Fruit fly (Drosophila melanogaster): Measurements from ENCODE around the gene CG18170.

CG18170 gene

DNA sequence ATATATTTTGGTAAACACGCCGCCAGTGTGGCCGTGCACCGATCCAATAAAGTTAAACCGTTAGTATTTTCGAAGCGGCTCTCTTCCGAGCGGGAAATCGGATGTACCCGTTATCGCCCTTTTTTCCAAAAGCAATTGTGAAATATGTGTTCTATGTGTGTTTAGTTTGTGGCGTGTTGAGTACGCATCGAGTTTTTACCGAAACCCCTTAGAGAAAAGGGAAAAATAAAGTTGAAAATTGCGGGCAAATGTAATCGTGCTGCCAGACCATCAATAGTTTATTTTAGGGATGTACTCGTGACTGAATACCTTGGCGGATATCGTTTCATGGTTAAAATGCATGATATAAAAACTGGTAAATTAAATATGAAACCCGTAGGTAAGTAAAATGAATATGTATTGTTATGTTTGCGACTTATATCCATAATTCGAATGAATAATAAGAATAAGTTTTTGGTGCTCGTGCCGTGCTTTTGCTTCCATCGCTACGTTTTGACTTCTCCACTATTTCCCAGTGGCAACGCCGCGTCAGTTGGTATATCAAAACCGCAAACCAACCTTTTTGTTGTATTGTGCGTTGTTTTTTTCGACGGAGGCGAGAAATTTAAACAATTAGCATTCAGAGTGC is 36.5 kb downstream of the CG18170 start, which contains the start of the genes Mettl2 and Bgb (continued):
- TF ChIP-seq Hr3 (GFP tag; optimal IDR thresholded peaks at IDR 0.05) (peak; percentile 80), gem (tag; optimal IDR thresholded peaks at IDR 0.05) (peak; percentile 87), bbx (GFP tag; IDR thresholded peaks at IDR 0.05; ENCODE audit: partially characterized antibody) (peak; percentile 41; the same call in 1 of the 2 replicates), slbo (GFP tag; IDR thresholded peaks at IDR 0.05) (peak; percentile 89), CG11560 (tag; IDR thresholded peaks at IDR 0.05) (peak; percentile 71), ase (GFP tag; IDR thresholded peaks at IDR 0.05) (peak; percentile 82; the same call in 2 of the 3 replicates), bsh (GFP tag; optimal IDR thresholded peaks at IDR 0.05) (peak in 1 of 2 experiments; percentile 67), Nf-YB (GFP tag; optimal IDR thresholded peaks at IDR 0.05) (peak; percentile 15), aop (GFP tag; IDR thresholded peaks at IDR 0.05) (no peak), Ets65A (GFP tag) (peak; percentile 98), kni (GFP tag; optimal IDR thresholded peaks at IDR 0.05) (peak; percentile 25), NfI (GFP tag; optimal IDR thresholded peaks at IDR 0.05) (peak; percentile 64), Nf-YC (tag; optimal IDR thresholded peaks at IDR 0.05) (peak; percentile 62), dmrt99B (tag; optimal IDR thresholded peaks at IDR 0.05) (no peak), CG13775 (GFP tag; optimal IDR thresholded peaks at IDR 0.05) (peak; percentile 80), tna (GFP tag; IDR thresholded peaks at IDR 0.05; ENCODE audit: partially characterized antibody) (0 out of 2 replicates have a peak, but pooled peaks have one; percentile 9), Fer1 (GFP tag; optimal IDR thresholded peaks at IDR 0.05) (peak; percentile 58), Ravus (GFP tag; IDR thresholded peaks at IDR 0.05) (no peak), Fer3 (tag; optimal IDR thresholded peaks at IDR 0.05) (peak; percentile 77), Camta (GFP tag; optimal IDR thresholded peaks at IDR 0.05) (peak; percentile 75), ttk (GFP tag; IDR thresholded peaks at IDR 0.05) (peak; percentile 80), Hmr (GFP tag; optimal IDR thresholded peaks at IDR 0.05) (peak; percentile 63), dmrt11E (tag; optimal IDR thresholded peaks at IDR 0.05) (peak; percentile 67), danr (GFP tag; IDR thresholded peaks at IDR 0.05) (peak; percentile 80), cwo (GFP tag; optimal IDR thresholded peaks at IDR 0.05) (peak; percentile 53), PHDP (tag; optimal IDR thresholded peaks at IDR 0.05) (peak; percentile 57), CG34376 (GFP tag; optimal IDR thresholded peaks at IDR 0.05) (peak; percentile 48), CG14860 (GFP tag; IDR thresholded peaks at IDR 0.05; ENCODE audit: partially characterized antibody) (peak; percentile 75), CG13424 (tag; optimal IDR thresholded peaks at IDR 0.05) (peak; percentile 76), CG10431 (GFP tag; optimal IDR thresholded peaks at IDR 0.05) (no peak), CG7372 (GFP tag; IDR thresholded peaks at IDR 0.05) (peak; percentile 83), GATAe (GFP tag; conservative IDR thresholded peaks at IDR 0.05) (peak; percentile 70), zen2 (GFP tag; IDR thresholded peaks at IDR 0.05; ENCODE audit: partially characterized antibody) (no peak), D19A (tag; optimal IDR thresholded peaks at IDR 0.05) (no peak), crc (GFP tag; optimal IDR thresholded peaks at IDR 0.05) (peak; percentile 57), trem (tag; optimal IDR thresholded peaks at IDR 0.05) (peak; percentile 78), CG11695 (GFP tag; IDR thresholded peaks at IDR 0.05) (peak; percentile 81; the same call in 2 of the 3 replicates), lola (GFP tag; optimal IDR thresholded peaks at IDR 0.05) (peak in 1 of 3 experiments; percentile 72), her (GFP tag; optimal IDR thresholded peaks at IDR 0.05) (peak; percentile 46), amos (GFP tag; IDR thresholded peaks at IDR 0.05; ENCODE audit: partially characterized antibody) (peak; percentile 66), CG8765 (GFP tag; IDR thresholded peaks at IDR 0.05) (peak; percentile 81), Pdp1 (GFP tag; optimal IDR thresholded peaks at IDR 0.05) (peak in 1 of 2 experiments; percentile 90), gfzf (GFP tag; optimal IDR thresholded peaks at IDR 0.05) (peak; percentile 64), CG15269 (tag; optimal IDR thresholded peaks at IDR 0.05) (no peak), CG5245 (GFP tag; optimal IDR thresholded peaks at IDR 0.05) (peak; percentile 65), CG10321 (GFP tag; IDR thresholded peaks at IDR 0.05) (no peak), CkIIα-i1 (GFP tag; IDR thresholded peaks at IDR 0.05) (no peak), E2f2 (GFP tag; IDR thresholded peaks at IDR 0.05) (peak; percentile 80)

All from whole organism, embryonic.